Fruit fly (Drosophila melanogaster) S2 (cell line): ENCODE results near the gene CG1999.

Experiments
- CG8478 ChIP-seq: fragments of >200 bp; optimal IDR thresholded peaks from 2 replicates; lab custom pipeline; 2018
- CTCF ChIP-seq, 2 experiments: fragments of >200 bp; optimal IDR thresholded peaks; 2 replicates each; lab custom pipeline; 2018

The CG1999 gene

dm6 chrX:7349963-7350362 is 8.6 kb upstream of the CG1999 start:
- peak; percentile 83 to 86 for TF ChIP-seq CTCF (optimal IDR thresholded peaks at IDR 0.05; lab: Kevin White, UChicago)
- TF ChIP-seq CG8478: no peak

dm6 chrX:7368361-7368760 is 9.8 kb downstream of the CG1999 start:
- TF ChIP-seq CG8478 (no peak), CTCF (optimal IDR thresholded peaks at IDR 0.05; lab: Kevin White, UChicago) (no peak)

- no peak for TF ChIP-seq CTCF (optimal IDR thresholded peaks at IDR 0.05; lab: Kevin White, UChicago)
- TF ChIP-seq CG8478: no peak
Measured at dm6 chrX:7372475-7372874, 13.9 kb downstream of the CG1999 start.

dm6 chrX:7377840-7378239 is 19.2 kb downstream of the CG1999 start, which contains the start of gene CheA7a:
Gene CheA7a (plus strand): TSS chrX:7378140.
- TF ChIP-seq CG8478 (no peak), CTCF (optimal IDR thresholded peaks at IDR 0.05; lab: Kevin White, UChicago) (no peak)

DNA sequence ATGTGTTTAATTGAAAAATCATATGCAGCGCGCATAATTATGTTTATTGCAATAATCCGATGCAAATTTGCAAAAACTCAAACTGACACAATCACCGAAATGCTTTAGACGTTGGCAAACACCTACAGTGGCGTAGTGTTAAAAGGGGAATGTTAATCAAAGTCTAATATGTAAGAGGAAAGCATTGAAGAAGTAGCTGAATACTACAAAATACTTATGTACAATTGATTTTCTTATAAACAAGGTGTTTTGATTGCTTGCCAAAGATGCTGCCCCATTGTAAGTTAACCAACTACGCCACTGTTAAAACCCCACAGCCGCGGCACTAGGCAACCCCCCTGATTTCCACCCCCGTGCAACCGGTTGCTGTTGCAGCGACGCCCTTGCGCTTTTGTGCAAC is 21.0 kb downstream of the CG1999 start:
- TF ChIP-seq CG8478: no peak
- no peak for TF ChIP-seq CTCF (optimal IDR thresholded peaks at IDR 0.05; lab: Kevin White, UChicago)

- TF ChIP-seq CTCF (optimal IDR thresholded peaks at IDR 0.05; lab: Kevin White, UChicago) (no peak), CG8478 (no peak)
Measured at dm6 chrX:7382890-7383289, 24.3 kb downstream of the CG1999 start, which contains the start of gene CG42781. Gene CG42781 (minus strand): TSS chrX:7382990.

DNA sequence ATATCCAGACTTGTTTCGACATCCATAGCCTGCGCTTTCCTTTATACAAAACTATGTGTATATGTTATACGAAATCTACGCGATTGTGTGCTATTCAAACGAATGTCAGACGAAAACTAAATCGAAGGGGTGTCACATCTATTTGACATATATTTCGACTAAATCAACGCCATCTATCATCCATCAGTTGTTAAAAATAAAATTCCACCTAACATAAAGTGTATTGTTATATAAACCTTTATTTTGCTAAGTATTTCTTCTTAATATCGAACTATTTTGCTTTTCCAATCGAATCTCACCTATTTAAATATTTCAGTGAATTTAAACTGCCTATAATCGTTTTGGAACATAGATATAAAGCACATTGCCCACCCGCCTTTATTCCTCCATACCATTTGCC is 44.5 kb downstream of the CG1999 start, which contains the start of gene CG15035:
Gene CG15035 (minus strand): TSS at position 101 of the 400 bp plus-strand sequence.
- TF ChIP-seq CG8478: no peak
- no peak for TF ChIP-seq CTCF (optimal IDR thresholded peaks at IDR 0.05; lab: Kevin White, UChicago)

dm6 chrX:7405697-7406096 is 47.1 kb downstream of the CG1999 start, which contains the start of gene CG1677:
Gene CG1677 (minus strand): TSS chrX:7405797.
- TF ChIP-seq CTCF (optimal IDR thresholded peaks at IDR 0.05; lab: Kevin White, UChicago): no peak
- no peak for TF ChIP-seq CG8478

- no peak for TF ChIP-seq CG8478
- TF ChIP-seq CTCF (optimal IDR thresholded peaks at IDR 0.05; lab: Kevin White, UChicago): no peak
Measured at dm6 chrX:7406908-7407307, 48.3 kb downstream of the CG1999 start, which contains the start of gene CG32727. Gene CG32727 (plus strand): TSS chrX:7407208.
